Fruit fly (Drosophila melanogaster) whole organism, wandering third instar larva: ENCODE measurements around the gene CG9541.

ENCODE experiments used
- Abd-B ChIP-seq: fragments of >200 bp; optimal IDR thresholded peaks from 2 replicates; lab custom pipeline; 2017; ENCODE audit warnings: missing biosample characterization, missing genetic modification characterization
- CG32264 ChIP-seq: fragments of 200-800 bp; sonication (Bioruptor generic); optimal IDR thresholded peaks from 2 replicates; lab custom pipeline; 2016; ENCODE audit warnings: missing biosample characterization, missing genetic modification characterization
- CG9705 ChIP-seq: fragments of 200-800 bp; sonication (Bioruptor generic); optimal IDR thresholded peaks from 2 replicates; lab custom pipeline; 2018; ENCODE audit warnings: missing biosample characterization, mild to moderate bottlenecking, missing genetic modification characterization
- CrebA ChIP-seq: fragments of 200-800 bp; sonication (Bioruptor generic); optimal IDR thresholded peaks from 2 replicates; lab custom pipeline; 2016; ENCODE audit warnings: missing biosample characterization, mild to moderate bottlenecking, missing genetic modification characterization, borderline replicate concordance
- Dfd ChIP-seq: fragments of >200 bp; optimal IDR thresholded peaks from 2 replicates; lab custom pipeline; 2017; ENCODE audit warnings: missing biosample characterization, missing genetic modification characterization
- GATAd ChIP-seq: sonication (Bioruptor generic); optimal IDR thresholded peaks from 2 replicates; lab custom pipeline; 2016; ENCODE audit warnings: missing biosample characterization, missing genetic modification characterization
- HLH106 ChIP-seq: fragments of 200-800 bp; optimal IDR thresholded peaks from 3 replicates; lab custom pipeline; 2019; ENCODE audit warnings: missing biosample characterization, mild to moderate bottlenecking, missing genetic modification characterization, moderate library complexity
- Hnf4 ChIP-seq: fragments of 200-800 bp; sonication (Bioruptor generic); optimal IDR thresholded peaks from 2 replicates; lab custom pipeline; 2016; ENCODE audit warnings: missing biosample characterization, mild to moderate bottlenecking, missing genetic modification characterization
- Hr78 ChIP-seq: fragments of >200 bp; optimal IDR thresholded peaks from 2 replicates; lab custom pipeline; 2017; ENCODE audit warnings: missing biosample characterization, missing genetic modification characterization
- Jra ChIP-seq: sonication (Bioruptor generic); optimal IDR thresholded peaks from 2 replicates; lab custom pipeline; 2016; ENCODE audit warnings: missing biosample characterization, missing genetic modification characterization
- Myc ChIP-seq: fragments of >200 bp; optimal IDR thresholded peaks from 2 replicates; lab custom pipeline; 2017
- OdsH ChIP-seq: fragments of 200-800 bp; sonication (Bioruptor generic); optimal IDR thresholded peaks from 2 replicates; lab custom pipeline; 2016; ENCODE audit warnings: missing biosample characterization, mild to moderate bottlenecking, missing genetic modification characterization
- Rel ChIP-seq, 2 experiments: fragments of 200-800 bp; sonication (Bioruptor generic) in 1 of 2; optimal IDR thresholded peaks; 2 replicates in 1 of 2; 3 replicates in 1 of 2; lab custom pipeline; 2016 to 2019; ENCODE audit warnings: mild to moderate bottlenecking in 2 of 2, missing biosample characterization in 2 of 2, missing genetic modification characterization in 2 of 2, moderate library complexity in 1 of 2
- Sp1 ChIP-seq: fragments of 200-800 bp; sonication (Bioruptor generic); optimal IDR thresholded peaks from 3 replicates; lab custom pipeline; 2019; ENCODE audit warnings: missing biosample characterization, mild to moderate bottlenecking, missing genetic modification characterization, moderate library complexity
- Vsx2 ChIP-seq: fragments of 200-300, 225-300 bp; sonication (Bioruptor generic); optimal IDR thresholded peaks from 2 replicates; lab custom pipeline; 2018; ENCODE audit warnings: missing biosample characterization, missing genetic modification characterization; ENCODE audit not compliant: partially characterized antibody
- br ChIP-seq: fragments of 200-800 bp; sonication (Bioruptor generic); optimal IDR thresholded peaks from 2 replicates; lab custom pipeline; 2016; ENCODE audit warnings: missing biosample characterization, missing genetic modification characterization
- brk ChIP-seq: fragments of 200-800 bp; sonication (Bioruptor generic); optimal IDR thresholded peaks from 2 replicates; lab custom pipeline; 2016; ENCODE audit warnings: missing biosample characterization, mild to moderate bottlenecking, missing genetic modification characterization
- dl ChIP-seq, 2 experiments: fragments of 175-275, 200-275 bp in 1 of 2; fragments of 200-275 bp in 1 of 2; sonication (Bioruptor generic); optimal IDR thresholded peaks; lab custom pipeline; 2018; ENCODE audit warnings: mild to moderate bottlenecking in 2 of 2, missing biosample characterization in 2 of 2, missing genetic modification characterization in 2 of 2, moderate library complexity in 2 of 2; ENCODE audit not compliant: partially characterized antibody in 2 of 2, insufficient read depth in 1 of 2
- dmrt93B ChIP-seq: fragments of 200-800 bp; sonication (Bioruptor generic); optimal IDR thresholded peaks from 2 replicates; lab custom pipeline; 2018; ENCODE audit warnings: missing biosample characterization, mild to moderate bottlenecking, missing genetic modification characterization
- ey ChIP-seq: fragments of 200-800 bp; sonication (Bioruptor generic); optimal IDR thresholded peaks from 2 replicates; lab custom pipeline; 2016; ENCODE audit warnings: missing biosample characterization, missing genetic modification characterization
- foxo ChIP-seq, 2 experiments: fragments of 200-800 bp; sonication (Bioruptor generic); optimal IDR thresholded peaks; 2 replicates in 1 of 2; 3 replicates in 1 of 2; lab custom pipeline; 2016 to 2017; ENCODE audit warnings: missing biosample characterization in 2 of 2, missing genetic modification characterization in 2 of 2
- fru ChIP-seq: fragments of 200-800 bp; sonication (Bioruptor generic); optimal IDR thresholded peaks from 3 replicates; lab custom pipeline; 2016; ENCODE audit warnings: missing biosample characterization, mild to moderate bottlenecking, missing genetic modification characterization
- h ChIP-seq: fragments of 200-800 bp; sonication (Bioruptor generic); optimal IDR thresholded peaks from 3 replicates; lab custom pipeline; 2016; ENCODE audit warnings: missing biosample characterization, mild to moderate bottlenecking, missing genetic modification characterization
- jim ChIP-seq: fragments of 175-275, 200-325 bp; sonication (Bioruptor generic); optimal IDR thresholded peaks from 2 replicates; lab custom pipeline; 2016; ENCODE audit warnings: missing biosample characterization, mild to moderate bottlenecking, missing genetic modification characterization
- lola ChIP-seq: fragments of >200 bp; optimal IDR thresholded peaks from 2 replicates; lab custom pipeline; 2017; ENCODE audit warnings: missing biosample characterization, missing genetic modification characterization
- rgr ChIP-seq: fragments of 200-800 bp; sonication (Bioruptor generic); optimal IDR thresholded peaks from 3 replicates; lab custom pipeline; 2016; ENCODE audit warnings: missing biosample characterization, mild to moderate bottlenecking, missing genetic modification characterization
- sage ChIP-seq: fragments of 200-800 bp; sonication (Bioruptor generic); optimal IDR thresholded peaks from 2 replicates; lab custom pipeline; 2016; ENCODE audit warnings: missing biosample characterization, mild to moderate bottlenecking, missing genetic modification characterization
- sv ChIP-seq: fragments of 200-800 bp; sonication (Bioruptor generic); optimal IDR thresholded peaks from 3 replicates; lab custom pipeline; 2016; ENCODE audit warnings: missing biosample characterization, missing genetic modification characterization
- tai ChIP-seq: sonication (Bioruptor generic); optimal IDR thresholded peaks from 2 replicates; lab custom pipeline; 2016; ENCODE audit warnings: missing biosample characterization, missing genetic modification characterization
- usp ChIP-seq: fragments of >200 bp; optimal IDR thresholded peaks from 2 replicates; lab custom pipeline; 2017; ENCODE audit warnings: missing biosample characterization, missing genetic modification characterization
- woc ChIP-seq: sonication (Bioruptor generic); optimal IDR thresholded peaks from 2 replicates; lab custom pipeline; 2016; ENCODE audit warnings: missing biosample characterization, mild to moderate bottlenecking, missing genetic modification characterization

CG9541 gene

DNA sequence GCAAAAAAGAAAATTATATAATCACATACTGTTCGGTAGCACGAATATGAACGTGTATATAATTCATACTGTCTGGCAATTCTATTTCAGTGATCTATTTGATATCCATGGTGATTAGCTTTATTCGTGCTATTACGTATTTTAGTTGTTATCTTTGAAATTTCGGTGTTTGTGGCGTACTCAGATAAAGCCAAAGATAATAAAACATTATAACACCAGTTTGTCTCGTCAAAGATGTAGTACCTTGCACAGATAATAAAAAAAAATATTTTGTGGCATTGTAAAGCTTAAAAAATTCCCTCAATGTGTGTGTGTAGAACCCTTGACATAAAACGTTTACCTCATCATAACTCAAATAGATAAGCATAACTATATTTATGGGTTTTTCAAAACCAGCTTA, 27.2 kb downstream of the CG9541 start:
- TF ChIP-seq Abd-B (GFP tag; lab: Kevin White, UChicago), result no peak
- no peak for TF ChIP-seq Jra
- no peak for TF ChIP-seq GATAd (GFP tag; lab: Kevin White, UChicago)
- no peak for TF ChIP-seq lola (GFP tag; lab: Kevin White, UChicago)
- TF ChIP-seq dmrt93B (GFP tag; lab: Kevin White, UChicago), result no peak
- no peak for TF ChIP-seq Hr78 (GFP tag; lab: Kevin White, UChicago)

DNA sequence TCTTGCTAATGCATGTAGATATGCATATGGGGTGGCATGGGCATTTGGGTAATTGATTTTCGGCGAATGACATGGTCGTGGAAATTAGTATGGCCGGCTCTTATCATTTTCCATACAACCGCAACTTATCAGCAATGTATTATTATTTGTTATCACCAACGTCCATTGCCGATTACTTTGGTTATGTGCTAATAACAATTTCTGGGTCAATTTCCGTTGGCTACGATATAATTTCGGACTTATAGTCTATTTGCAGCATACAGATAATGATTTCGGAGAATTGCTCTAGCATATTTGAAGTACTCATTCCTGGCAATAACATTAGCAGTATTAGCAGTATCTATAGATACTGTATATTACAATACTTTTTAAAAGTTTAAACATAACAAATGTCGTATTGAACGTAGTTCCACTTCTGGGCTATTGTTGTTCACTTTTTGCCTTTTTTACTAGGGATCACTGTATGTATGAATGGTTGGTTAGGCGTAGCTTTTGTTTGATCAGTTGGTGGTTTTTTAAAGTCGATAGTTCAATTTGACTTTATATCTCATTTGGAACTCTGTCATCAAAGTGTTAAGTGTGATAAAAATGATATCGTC, 28.4 kb downstream of the CG9541 start, which contains the start of gene CG46397:
TSS of gene CG46397 (plus strand) at position 549 of the 599 bp plus-strand sequence.
- TF ChIP-seq CrebA (GFP tag; lab: Kevin White, UChicago) (no peak), woc (GFP tag; lab: Kevin White, UChicago) (no peak), Dfd (GFP tag; lab: Kevin White, UChicago) (no peak), sv (GFP tag; lab: Kevin White, UChicago) (no peak), Myc (no peak), tai (GFP tag; lab: Kevin White, UChicago) (no peak), lola (GFP tag; lab: Kevin White, UChicago) (no peak), usp (no peak), h (GFP tag; lab: Kevin White, UChicago) (no peak), Abd-B (GFP tag; lab: Kevin White, UChicago) (no peak), foxo (GFP tag; optimal IDR thresholded peaks at IDR 0.05; lab: Kevin White, UChicago) (no peak), fru (GFP tag; lab: Kevin White, UChicago) (no peak), dl (GFP tag; optimal IDR thresholded peaks at IDR 0.05; lab: Kevin White, UChicago; ENCODE audit: insufficient read depth in 1 of 2, partially characterized antibody in 2 of 2) (no peak), HLH106 (tag; lab: Kevin White, UChicago) (no peak), CG32264 (GFP tag; lab: Kevin White, UChicago) (no peak), Sp1 (GFP tag; lab: Kevin White, UChicago) (no peak), Jra (no peak), jim (GFP tag; lab: Kevin White, UChicago) (no peak), Vsx2 (GFP tag; lab: Kevin White, UChicago) (no peak), CG9705 (GFP tag; lab: Kevin White, UChicago) (no peak)

DNA sequence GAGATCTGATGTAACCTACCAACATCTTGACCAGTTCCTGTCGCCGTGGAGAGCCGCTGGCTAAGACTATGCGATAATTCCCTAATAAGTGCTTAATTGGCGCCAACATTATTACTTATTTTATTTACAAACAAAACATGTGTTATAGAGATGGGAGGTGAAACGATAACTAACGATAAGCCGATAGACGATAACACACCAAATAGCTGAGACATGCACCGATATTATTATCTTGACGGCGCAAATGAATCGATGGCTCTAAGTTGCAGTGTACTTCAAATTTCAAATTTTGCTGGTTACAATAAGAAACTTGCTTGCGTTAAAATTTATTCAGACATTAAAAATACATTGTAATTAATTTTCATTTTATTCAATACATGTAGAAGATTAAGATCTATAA, 32.1 kb downstream of the CG9541 start, which contains the start of gene CG9515:
TSS of gene CG9515 (minus strand) at position 148 of the 400 bp plus-strand sequence.
- TF ChIP-seq woc (GFP tag; lab: Kevin White, UChicago) (no peak), Rel (GFP tag; optimal IDR thresholded peaks at IDR 0.05; lab: Kevin White, UChicago) (no peak), Rel (tag; optimal IDR thresholded peaks at IDR 0.05; lab: Kevin White, UChicago) (peak; percentile 7), ey (GFP tag; lab: Kevin White, UChicago) (no peak), brk (peak; percentile 61), CG32264 (GFP tag; lab: Kevin White, UChicago) (no peak), tai (GFP tag; lab: Kevin White, UChicago) (no peak), Hnf4 (GFP tag; lab: Kevin White, UChicago) (peak; percentile 1), sage (GFP tag; lab: Kevin White, UChicago) (peak; percentile 15), CrebA (GFP tag; lab: Kevin White, UChicago) (no peak)

DNA sequence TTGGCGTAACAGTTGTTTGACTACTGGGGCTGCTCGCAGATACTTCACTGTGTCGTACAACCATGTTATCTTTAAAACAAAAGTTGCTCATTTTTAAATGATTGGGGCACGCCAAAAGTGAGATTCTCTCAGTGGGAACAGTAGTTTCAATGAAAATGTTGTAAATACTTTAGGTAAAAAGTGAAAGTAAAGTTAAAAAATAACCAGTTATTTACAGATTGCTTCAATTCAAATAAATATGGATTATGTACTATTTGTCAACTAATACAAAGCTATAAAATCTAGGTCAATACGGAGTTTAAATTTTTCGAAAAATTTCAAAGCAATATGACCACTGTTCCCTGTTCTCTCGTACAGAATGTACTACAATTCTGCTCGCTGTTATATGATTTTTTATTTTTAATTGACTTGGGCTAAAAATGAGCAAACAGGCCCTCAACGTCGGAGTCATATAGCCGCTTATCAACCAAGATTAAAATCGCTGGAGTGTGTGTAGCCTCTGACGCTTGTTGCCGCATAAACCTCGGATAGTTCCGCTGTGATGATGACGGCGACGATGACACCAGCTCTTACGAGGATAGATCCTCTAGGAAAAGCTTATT, 33.4 kb downstream of the CG9541 start, which contains the start of gene Argl:
TSS of gene Argl (minus strand) at position 370 of the 602 bp plus-strand sequence.
- TF ChIP-seq fru (GFP tag; lab: Kevin White, UChicago) (peak; percentile 65), OdsH (GFP tag; lab: Kevin White, UChicago) (peak; percentile 13), sage (GFP tag; lab: Kevin White, UChicago) (no peak), Abd-B (GFP tag; lab: Kevin White, UChicago) (no peak), brk (peak; percentile 3), dl (GFP tag; optimal IDR thresholded peaks at IDR 0.05; lab: Kevin White, UChicago; ENCODE audit: insufficient read depth in 1 of 2, partially characterized antibody in 2 of 2) (no peak), Hnf4 (GFP tag; lab: Kevin White, UChicago) (peak; percentile 8), sv (GFP tag; lab: Kevin White, UChicago) (no peak), woc (GFP tag; lab: Kevin White, UChicago) (no peak), foxo (GFP tag; optimal IDR thresholded peaks at IDR 0.05; lab: Kevin White, UChicago) (peak in 1 of 2 experiments; percentile 49), Sp1 (GFP tag; lab: Kevin White, UChicago) (peak; percentile 6), br (GFP tag; lab: Kevin White, UChicago) (no peak), CG32264 (GFP tag; lab: Kevin White, UChicago) (no peak), rgr (GFP tag; lab: Kevin White, UChicago) (peak; percentile 24), h (GFP tag; lab: Kevin White, UChicago) (peak; percentile 21), GATAd (GFP tag; lab: Kevin White, UChicago) (no peak), dmrt93B (GFP tag; lab: Kevin White, UChicago) (no peak)
